Fruit fly (Drosophila melanogaster) whole organism, embryonic: ENCODE data around the gene RpL24-like.
A peak's percentile ranks its signal among the peaks of the same experiment; 100 is the strongest.

Experiments used
- Ada2b ChIP-seq: fragments of 200-800 bp; sonication (Bioruptor generic); IDR thresholded peaks from 2 replicates; pipeline ENCODE4 v1.3.6; 2022; ENCODE audit warnings: missing biosample characterization, missing genetic modification characterization
- Asciz ChIP-seq: fragments of 200-800 bp; sonication (Bioruptor generic); optimal IDR thresholded peaks from 2 replicates; lab custom pipeline; 2017; ENCODE audit warnings: missing biosample characterization, mild to moderate bottlenecking, missing genetic modification characterization, missing genetic modification reagents
- Atf-2 ChIP-seq: fragments of 200-800 bp; sonication (Bioruptor generic); optimal IDR thresholded peaks from 2 replicates; lab custom pipeline; 2016; ENCODE audit warnings: missing biosample characterization, missing genetic modification characterization
- B-H2 ChIP-seq: fragments of 200-800 bp; sonication (Bioruptor generic); optimal IDR thresholded peaks from 2 replicates; lab custom pipeline; 2018; ENCODE audit warnings: missing biosample characterization, mild to moderate bottlenecking, missing genetic modification characterization
- Bteb2 ChIP-seq: fragments of 200-800 bp; sonication (Bioruptor generic); optimal IDR thresholded peaks from 2 replicates; lab custom pipeline; 2016; ENCODE audit warnings: missing biosample characterization, missing genetic modification characterization
- CG10321 ChIP-seq: fragments of 200-800 bp; sonication (Bioruptor generic); IDR thresholded peaks from 2 replicates; pipeline ENCODE4 v1.3.6; 2022; ENCODE audit warnings: missing biosample characterization, missing genetic modification characterization
- CG10565 ChIP-seq: fragments of 200-800 bp; sonication (Bioruptor generic); optimal IDR thresholded peaks from 3 replicates; lab custom pipeline; 2016; ENCODE audit warnings: missing biosample characterization, mild to moderate bottlenecking, missing genetic modification characterization
- CG11085 ChIP-seq: fragments of 200-800 bp; sonication (Bioruptor generic); IDR thresholded peaks from 2 replicates; pipeline ENCODE4 v1.3.6; 2022; ENCODE audit warnings: missing biosample characterization, missing genetic modification characterization
- CG11398 ChIP-seq: fragments of 200-800 bp; sonication (Bioruptor generic); optimal IDR thresholded peaks from 2 replicates; lab custom pipeline; 2016; ENCODE audit warnings: missing biosample characterization, missing genetic modification characterization
- CG12299 ChIP-seq: fragments of 200-800 bp; sonication (Bioruptor generic); optimal IDR thresholded peaks from 2 replicates; lab custom pipeline; 2018; ENCODE audit warnings: missing biosample characterization, mild to moderate bottlenecking, missing genetic modification characterization
- CG1233 ChIP-seq: fragments of 200-800 bp; sonication (Bioruptor generic); optimal IDR thresholded peaks from 4 replicates; lab custom pipeline; 2018; ENCODE audit warnings: missing biosample characterization, mild to moderate bottlenecking, missing genetic modification characterization
- CG12391 ChIP-seq: fragments of 200-800 bp; sonication (Bioruptor generic); optimal IDR thresholded peaks from 3 replicates; lab custom pipeline; 2018; ENCODE audit warnings: missing biosample characterization, mild to moderate bottlenecking, missing genetic modification characterization, moderate library complexity
- CG15514 ChIP-seq: fragments of 200-800 bp; sonication (Bioruptor generic); optimal IDR thresholded peaks from 3 replicates; lab custom pipeline; 2017; ENCODE audit warnings: missing biosample characterization, missing genetic modification characterization, mild to moderate bottlenecking, moderate library complexity, missing genetic modification reagents
- CG2712 ChIP-seq: fragments of 200-800 bp; optimal IDR thresholded peaks from 3 replicates; lab custom pipeline; 2019; ENCODE audit warnings: missing biosample characterization, mild to moderate bottlenecking, missing genetic modification characterization, moderate library complexity
- CG31365 ChIP-seq: fragments of 200-800 bp; sonication (Bioruptor generic); optimal IDR thresholded peaks from 2 replicates; lab custom pipeline; 2018; ENCODE audit warnings: missing biosample characterization, mild to moderate bottlenecking, missing genetic modification characterization
- CG31388 ChIP-seq: fragments of 200-800 bp; sonication (Bioruptor generic); optimal IDR thresholded peaks from 2 replicates; lab custom pipeline; 2016; ENCODE audit warnings: missing biosample characterization, missing genetic modification characterization
- CG32532 ChIP-seq: fragments of 200-800 bp; sonication (Bioruptor generic); IDR thresholded peaks from 2 replicates; pipeline ENCODE4 v1.3.6; 2022; ENCODE audit warnings: missing biosample characterization, missing genetic modification characterization
- CG3281 ChIP-seq: fragments of 200-800 bp; sonication (Bioruptor generic); optimal IDR thresholded peaks from 3 replicates; lab custom pipeline; 2017; ENCODE audit warnings: missing biosample characterization, mild to moderate bottlenecking, missing genetic modification characterization
- CG34376 ChIP-seq: fragments of 200-800 bp; sonication (Bioruptor generic); optimal IDR thresholded peaks from 2 replicates; lab custom pipeline; 2018; ENCODE audit warnings: missing biosample characterization, mild to moderate bottlenecking, missing genetic modification characterization
- CG3995 ChIP-seq: fragments of 200-800 bp; sonication (Bioruptor generic); optimal IDR thresholded peaks from 3 replicates; lab custom pipeline; 2016; ENCODE audit warnings: missing biosample characterization, missing genetic modification characterization
- CG7556 ChIP-seq: fragments of 200-800 bp; sonication (Bioruptor generic); optimal IDR thresholded peaks from 2 replicates; lab custom pipeline; 2017; ENCODE audit warnings: missing biosample characterization, mild to moderate bottlenecking, missing genetic modification characterization
- CG9876 ChIP-seq: fragments of 200-800 bp; sonication (Bioruptor generic); optimal IDR thresholded peaks from 2 replicates; lab custom pipeline; 2016; ENCODE audit warnings: missing biosample characterization, missing genetic modification characterization
- CoRest ChIP-seq: fragments of 200-800 bp; sonication (Bioruptor generic); optimal IDR thresholded peaks from 3 replicates; lab custom pipeline; 2018; ENCODE audit warnings: missing biosample characterization, mild to moderate bottlenecking, missing genetic modification characterization, moderate library complexity
- Dfd ChIP-seq, 2 experiments: fragments of >200 bp; optimal IDR thresholded peaks; 2 replicates each; lab custom pipeline; 2017; ENCODE audit warnings: missing biosample characterization in 2 of 2, missing genetic modification characterization in 2 of 2
- Dll ChIP-seq: fragments of 200-800 bp; sonication (Bioruptor generic); IDR thresholded peaks from 4 replicates; pipeline ENCODE4 v1.3.6; 2022; ENCODE audit warnings: missing biosample characterization, missing genetic modification characterization; ENCODE audit not compliant: partially characterized antibody
- Drgx ChIP-seq: fragments of 200-800 bp; sonication (Bioruptor generic); IDR thresholded peaks from 2 replicates; pipeline ENCODE4 v1.3.6; 2022; ENCODE audit warnings: missing biosample characterization, missing genetic modification characterization
- ERR ChIP-seq: fragments of 200-800 bp; sonication (Bioruptor generic); optimal IDR thresholded peaks from 2 replicates; lab custom pipeline; 2016; ENCODE audit warnings: missing biosample characterization, missing genetic modification characterization
- Elba2 ChIP-seq: fragments of 200-800 bp; sonication (Bioruptor generic); optimal IDR thresholded peaks from 3 replicates; lab custom pipeline; 2016; ENCODE audit warnings: missing biosample characterization, missing genetic modification characterization
- GATAe ChIP-seq: fragments of 200-800 bp; sonication (Bioruptor generic); conservative IDR thresholded peaks from 2 replicates; pipeline ENCODE4 v1.3.6; 2022; ENCODE audit warnings: missing biosample characterization, missing genetic modification characterization
- Hmr ChIP-seq: fragments of 200-800 bp; sonication (Bioruptor generic); optimal IDR thresholded peaks from 3 replicates; lab custom pipeline; 2017; ENCODE audit warnings: mild to moderate bottlenecking, missing biosample characterization, missing genetic modification reagents, missing genetic modification characterization
- Hr78 ChIP-seq, 2 experiments: fragments of 200-800 bp in 1 of 2; fragments of >200 bp in 1 of 2; sonication (Bioruptor generic) in 1 of 2; optimal IDR thresholded peaks; 2 replicates each; lab custom pipeline; 2017 to 2019; ENCODE audit warnings: missing biosample characterization in 2 of 2, missing genetic modification characterization in 2 of 2, mild to moderate bottlenecking in 1 of 2, moderate library complexity in 1 of 2
- Lhr ChIP-seq: fragments of 200-800 bp; sonication (Bioruptor generic); optimal IDR thresholded peaks from 3 replicates; lab custom pipeline; 2017; ENCODE audit warnings: mild to moderate bottlenecking, missing biosample characterization, missing genetic modification reagents, missing genetic modification characterization
- Mad ChIP-seq: fragments of 200-800 bp; sonication (Bioruptor generic); optimal IDR thresholded peaks from 2 replicates; lab custom pipeline; 2016; ENCODE audit warnings: missing biosample characterization, missing genetic modification characterization
- NFAT ChIP-seq: fragments of 200-800 bp; sonication (Bioruptor generic); IDR thresholded peaks from 2 replicates; pipeline ENCODE4 v1.3.6; 2022; ENCODE audit warnings: missing biosample characterization, missing genetic modification characterization
- Xrp1 ChIP-seq: fragments of 200-800 bp; sonication (Bioruptor generic); IDR thresholded peaks from 2 replicates; pipeline ENCODE4 v1.3.6; 2022; ENCODE audit warnings: missing biosample characterization, missing genetic modification characterization
- YL-1 ChIP-seq: fragments of 200-800 bp; sonication (Bioruptor generic); optimal IDR thresholded peaks from 3 replicates; lab custom pipeline; 2017; ENCODE audit warnings: missing biosample characterization, mild to moderate bottlenecking, missing genetic modification characterization
- cad ChIP-seq: fragments of >200 bp; optimal IDR thresholded peaks from 2 replicates; lab custom pipeline; 2017; ENCODE audit warnings: missing biosample characterization, missing genetic modification characterization
- croc ChIP-seq: fragments of 200-800 bp; sonication (Bioruptor generic); conservative IDR thresholded peaks from 3 replicates; pipeline ENCODE4 v1.3.6; 2022; ENCODE audit warnings: missing biosample characterization, missing genetic modification characterization
- fd64A ChIP-seq: fragments of 200-800 bp; sonication (Bioruptor generic); optimal IDR thresholded peaks from 3 replicates; lab custom pipeline; 2018; ENCODE audit warnings: missing biosample characterization, mild to moderate bottlenecking, missing genetic modification characterization
- gem ChIP-seq: fragments of 200-800 bp; sonication (Bioruptor generic); optimal IDR thresholded peaks from 2 replicates; lab custom pipeline; 2019; ENCODE audit warnings: missing biosample characterization, mild to moderate bottlenecking, missing genetic modification characterization, moderate library complexity
- grn ChIP-seq: fragments of 200-800 bp; sonication (Bioruptor generic); optimal IDR thresholded peaks from 3 replicates; lab custom pipeline; 2017; ENCODE audit warnings: missing biosample characterization, missing genetic modification characterization
- kah ChIP-seq: fragments of 200-800 bp; sonication (Bioruptor generic); optimal IDR thresholded peaks from 2 replicates; lab custom pipeline; 2018; ENCODE audit warnings: missing biosample characterization, mild to moderate bottlenecking, missing genetic modification characterization
- lab ChIP-seq: fragments of 200-800 bp; sonication (Bioruptor generic); optimal IDR thresholded peaks from 3 replicates; lab custom pipeline; 2017; ENCODE audit warnings: missing biosample characterization, missing genetic modification characterization, mild to moderate bottlenecking, moderate library complexity, missing genetic modification reagents
- org-1 ChIP-seq: fragments of 200-800 bp; sonication (Bioruptor generic); optimal IDR thresholded peaks from 2 replicates; lab custom pipeline; 2017; ENCODE audit warnings: missing biosample characterization, missing genetic modification characterization
- sima ChIP-seq: fragments of 200-800 bp; sonication (Bioruptor generic); optimal IDR thresholded peaks from 2 replicates; lab custom pipeline; 2016; ENCODE audit warnings: missing biosample characterization, missing genetic modification characterization
- tgo ChIP-seq: fragments of 200-800 bp; sonication (Bioruptor generic); IDR thresholded peaks from 3 replicates; pipeline ENCODE4 v1.3.6; 2022; ENCODE audit warnings: missing biosample characterization, missing genetic modification characterization
- tin ChIP-seq: fragments of 200-800 bp; sonication (Bioruptor generic); optimal IDR thresholded peaks from 3 replicates; lab custom pipeline; 2016; ENCODE audit warnings: missing biosample characterization, missing genetic modification characterization
- tna ChIP-seq: fragments of 200-800 bp; sonication (Bioruptor generic); IDR thresholded peaks from 2 replicates; pipeline ENCODE4 v1.3.6; 2022; ENCODE audit warnings: missing biosample characterization, missing genetic modification characterization; ENCODE audit not compliant: partially characterized antibody
- trem ChIP-seq: fragments of 200-800 bp; optimal IDR thresholded peaks from 3 replicates; lab custom pipeline; 2019; ENCODE audit warnings: missing biosample characterization, mild to moderate bottlenecking, missing genetic modification characterization, moderate library complexity
- vfl ChIP-seq: fragments of 200-800 bp; sonication (Bioruptor generic); optimal IDR thresholded peaks from 2 replicates; lab custom pipeline; 2016; ENCODE audit warnings: missing biosample characterization, missing genetic modification characterization
- zf30C ChIP-seq: fragments of 200-800 bp; sonication (Bioruptor generic); optimal IDR thresholded peaks from 3 replicates; lab custom pipeline; 2018; ENCODE audit warnings: missing biosample characterization, mild to moderate bottlenecking, missing genetic modification characterization

The RpL24-like gene

dm6 chr3R:11409667-11410137, 21.7 kb downstream of the RpL24-like start, which contains the start of the genes mgr and Irbp (continued):
- peak; percentile 8 for TF ChIP-seq fd64A (GFP tag; lab: Kevin White, UChicago)
- TF ChIP-seq CG31365 (tag; lab: Kevin White, UChicago): no peak
- TF ChIP-seq grn (GFP tag; lab: Kevin White, UChicago): no peak
- no peak for TF ChIP-seq Hr78 (GFP tag; optimal IDR thresholded peaks at IDR 0.05; lab: Kevin White, UChicago)
- peak; percentile 93 for TF ChIP-seq Dll (GFP tag; lab: Robert Waterston, UW)
- TF ChIP-seq Hmr (GFP tag; lab: Kevin White, UChicago): peak; percentile 93
- no peak for TF ChIP-seq zf30C (GFP tag; lab: Kevin White, UChicago)
- TF ChIP-seq Bteb2 (GFP tag; lab: Kevin White, UChicago): peak; percentile 49
- TF ChIP-seq tin (GFP tag; lab: Kevin White, UChicago): peak; percentile 90
- TF ChIP-seq CoRest (tag; lab: Kevin White, UChicago): peak; percentile 93
- peak; percentile 40 for TF ChIP-seq CG3995 (GFP tag; lab: Kevin White, UChicago)
- peak; percentile 68 for TF ChIP-seq kah
- TF ChIP-seq croc: peak; percentile 87
- peak; percentile 88 for TF ChIP-seq CG11085 (GFP tag; lab: Robert Waterston, UW)
- TF ChIP-seq Drgx (GFP tag; lab: Robert Waterston, UW): peak; percentile 91
- TF ChIP-seq Lhr: peak; percentile 76
- TF ChIP-seq tna (GFP tag; lab: Robert Waterston, UW): peak; percentile 70; the same call in 1 of the 2 replicates
- peak; percentile 35 for TF ChIP-seq Mad (GFP tag; lab: Kevin White, UChicago)
- TF ChIP-seq Xrp1: peak; percentile 97
- peak; percentile 76 for TF ChIP-seq CG10321 (GFP tag; lab: Robert Waterston, UW)
- peak; percentile 11 for TF ChIP-seq Atf-2
- TF ChIP-seq Ada2b (GFP tag; lab: Robert Waterston, UW): peak; percentile 96
- peak; percentile 63 for TF ChIP-seq org-1
- TF ChIP-seq CG1233 (GFP tag; lab: Kevin White, UChicago): peak; percentile 91
- peak; percentile 90 for TF ChIP-seq NFAT (GFP tag; lab: Robert Waterston, UW)
- TF ChIP-seq Dfd (GFP tag; optimal IDR thresholded peaks at IDR 0.05; lab: Kevin White, UChicago): no peak
- peak; percentile 65 for TF ChIP-seq vfl (GFP tag; lab: Kevin White, UChicago)
- peak; percentile 96 for TF ChIP-seq CG32532 (GFP tag; lab: Robert Waterston, UW)
- TF ChIP-seq CG31388: peak; percentile 65
- TF ChIP-seq tgo (GFP tag; lab: Robert Waterston, UW): peak; percentile 96
- no peak for TF ChIP-seq CG11398
- peak; percentile 31 for TF ChIP-seq CG10565 (GFP tag; lab: Kevin White, UChicago)
- peak; percentile 97 for TF ChIP-seq gem
- no peak for TF ChIP-seq sima (GFP tag; lab: Kevin White, UChicago)
- peak; percentile 96 for TF ChIP-seq lab (GFP tag; lab: Kevin White, UChicago)
- TF ChIP-seq CG3281 (GFP tag; lab: Kevin White, UChicago): no peak
- peak; percentile 95 for TF ChIP-seq trem (tag; lab: Kevin White, UChicago)
- TF ChIP-seq cad (GFP tag; lab: Kevin White, UChicago): no peak
- peak; percentile 86 for TF ChIP-seq CG15514 (GFP tag; lab: Kevin White, UChicago)
- TF ChIP-seq CG34376: peak; percentile 59
- peak; percentile 8 for TF ChIP-seq Elba2
- TF ChIP-seq GATAe (GFP tag; lab: Robert Waterston, UW): peak; percentile 86
- peak; percentile 93 for TF ChIP-seq YL-1 (GFP tag; lab: Kevin White, UChicago)
- TF ChIP-seq ERR (GFP tag; lab: Kevin White, UChicago): no peak
- TF ChIP-seq CG9876 (GFP tag; lab: Kevin White, UChicago): no peak
- peak; percentile 97 for TF ChIP-seq CG2712 (tag; lab: Kevin White, UChicago)
- peak; percentile 92 for TF ChIP-seq CG7556 (GFP tag; lab: Kevin White, UChicago)
- TF ChIP-seq CG12391: peak; percentile 97
- TF ChIP-seq Asciz (GFP tag; lab: Kevin White, UChicago): no peak
- TF ChIP-seq B-H2: peak; percentile 86
- peak; percentile 80 for TF ChIP-seq CG12299 (tag; lab: Kevin White, UChicago)
